Worm (Caenorhabditis elegans): ENCODE results near the gene pup-2.

- TF ChIP-seq ceh-82 (tag; optimal IDR thresholded peaks at IDR 0.05) (no peak), lin-15B (tag; optimal IDR thresholded peaks at IDR 0.05) (no peak), unc-62 (GFP tag; optimal IDR thresholded peaks at IDR 0.05) (no peak), nhr-23 (tag; optimal IDR thresholded peaks at IDR 0.05) (no peak), elt-3 (tag; optimal IDR thresholded peaks at IDR 0.05) (no peak), pha-4 (tag; optimal IDR thresholded peaks at IDR 0.05) (no peak), nhr-77 (tag; optimal IDR thresholded peaks at IDR 0.05) (no peak), nhr-237 (tag; optimal IDR thresholded peaks at IDR 0.05) (no peak), aly-2 (tag; optimal IDR thresholded peaks at IDR 0.05) (no peak), daf-12 (tag; optimal IDR thresholded peaks at IDR 0.05) (no peak), fos-1 (tag; optimal IDR thresholded peaks at IDR 0.05) (no peak), nhr-11 (tag; optimal IDR thresholded peaks at IDR 0.05) (no peak), eor-1 (tag; optimal IDR thresholded peaks at IDR 0.05) (no peak)
These were observed 48.6 kb downstream of the pup-2 start, which contains the start of gene mrps-26 for ce11 chrIII:5234312-5234711.
